Worm (Caenorhabditis elegans) whole organism, L4/young adult: ENCODE results near the gene F59D12.2.

ENCODE experiments used
- W03F9.2 ChIP-seq: fragments of 150-350 bp; optimal IDR thresholded peaks from 2 replicates; lab custom pipeline; 2014; ENCODE audit warnings: missing biosample characterization, missing genetic modification characterization
- dao-5 ChIP-seq: sonication (generic microtip); optimal IDR thresholded peaks from 2 replicates; lab custom pipeline; 2016; ENCODE audit warnings: missing genotype, missing genetic modification characterization, moderate library complexity, missing compliant biosample characterization
- him-1 ChIP-seq: sonication (generic microtip); optimal IDR thresholded peaks from 2 replicates; lab custom pipeline; 2016; ENCODE audit warnings: missing genotype, missing genetic modification reagents, missing genetic modification characterization, missing compliant biosample characterization

DNA sequence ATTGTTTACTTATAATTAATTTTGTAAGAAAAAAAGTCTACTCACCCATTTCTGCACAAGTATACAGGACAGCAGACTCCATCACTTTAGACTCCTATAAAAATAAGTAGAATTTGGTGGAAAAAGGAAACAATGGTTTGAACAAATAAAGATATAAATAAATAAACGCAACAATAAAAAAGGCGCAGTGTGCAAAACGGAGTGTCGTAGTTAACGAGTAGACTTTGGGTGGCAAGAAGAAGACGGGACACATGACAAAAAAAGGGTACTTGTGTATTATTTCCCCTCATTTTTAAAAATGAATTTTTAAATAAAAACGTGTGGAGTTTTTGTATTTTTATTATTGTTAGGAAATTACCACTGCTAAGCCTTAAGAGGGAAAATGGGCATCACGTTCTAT is 28.2 kb downstream of the F59D12.2 start, which contains the start of gene F59D12.5:
- no peak for TF ChIP-seq him-1 (tag; lab: Kevin White, UChicago)
- no peak for TF ChIP-seq W03F9.2
- TF ChIP-seq dao-5 (tag; lab: Kevin White, UChicago): no peak
